Worm (Caenorhabditis elegans) whole organism, mixed stage, embryonic: ENCODE measurements around the gene sshk-1.
A peak's percentile ranks its signal among the peaks of the same experiment; 100 is the strongest.

ENCODE experiments used
- M03D4.4 ChIP-seq: sonication (generic microtip); optimal IDR thresholded peaks from 2 replicates; lab custom pipeline; 2017; ENCODE audit warnings: mild to moderate bottlenecking, missing genetic modification characterization, missing compliant biosample characterization
- bed-3 ChIP-seq: fragments of 200-800 bp; sonication (Bioruptor generic); optimal IDR thresholded peaks from 3 replicates; lab custom pipeline; 2018; ENCODE audit warnings: mild to moderate bottlenecking, missing genetic modification characterization, moderate library complexity, missing compliant biosample characterization
- blmp-1 ChIP-seq: fragments of 150-350 bp; optimal IDR thresholded peaks from 2 replicates; lab custom pipeline; 2014; ENCODE audit warnings: missing biosample characterization, missing genetic modification characterization
- ceh-39 ChIP-seq: fragments of 150-350 bp; optimal IDR thresholded peaks from 2 replicates; lab custom pipeline; 2014; ENCODE audit warnings: missing biosample characterization, missing genetic modification characterization
- ceh-83 ChIP-seq: fragments of 200-800 bp; sonication (Bioruptor generic); optimal IDR thresholded peaks from 2 replicates; lab custom pipeline; 2018; ENCODE audit warnings: mild to moderate bottlenecking, missing genetic modification characterization, missing compliant biosample characterization
- ces-1 ChIP-seq: fragments of 150-350 bp; optimal IDR thresholded peaks from 2 replicates; lab custom pipeline; 2014; ENCODE audit warnings: missing biosample characterization, missing genetic modification reagents, missing genetic modification characterization
- cnd-1 ChIP-seq: fragments of 200-800 bp; sonication (Bioruptor generic); optimal IDR thresholded peaks from 2 replicates; lab custom pipeline; 2018; ENCODE audit warnings: mild to moderate bottlenecking, missing genetic modification characterization, missing compliant biosample characterization
- elt-1 ChIP-seq: sonication (generic microtip); optimal IDR thresholded peaks from 2 replicates; lab custom pipeline; 2017; ENCODE audit warnings: missing genetic modification characterization, mild to moderate bottlenecking, missing compliant biosample characterization, antibody characterized with exemption, moderate library complexity, borderline replicate concordance; ENCODE audit not compliant: insufficient read depth
- elt-3 ChIP-seq: fragments of 150-350 bp; optimal IDR thresholded peaks from 2 replicates; lab custom pipeline; 2014; ENCODE audit warnings: missing biosample characterization, missing genetic modification characterization
- ham-2 ChIP-seq: fragments of 200-800 bp; sonication (Bioruptor generic); optimal IDR thresholded peaks from 2 replicates; lab custom pipeline; 2018; ENCODE audit warnings: mild to moderate bottlenecking, missing genetic modification characterization, missing compliant biosample characterization
- hlh-1 ChIP-seq: fragments of 150-350 bp; optimal IDR thresholded peaks from 2 replicates; lab custom pipeline; 2014; ENCODE audit warnings: missing biosample characterization, missing genetic modification reagents, missing genetic modification characterization
- lin-13 ChIP-seq: fragments of 150-350 bp; optimal IDR thresholded peaks from 2 replicates; lab custom pipeline; 2014; ENCODE audit warnings: missing biosample characterization, missing genetic modification characterization
- lin-32 ChIP-seq: fragments of 200-800 bp; sonication (Bioruptor generic); optimal IDR thresholded peaks from 2 replicates; lab custom pipeline; 2018; ENCODE audit warnings: mild to moderate bottlenecking, missing genetic modification characterization, missing compliant biosample characterization
- lsy-2 ChIP-seq: fragments of 150-350 bp; optimal IDR thresholded peaks from 2 replicates; lab custom pipeline; 2014; ENCODE audit warnings: missing biosample characterization, missing genetic modification characterization
- mab-5 ChIP-seq: fragments of 150-350 bp; optimal IDR thresholded peaks from 2 replicates; lab custom pipeline; 2014; ENCODE audit warnings: missing biosample characterization, missing genetic modification characterization
- mls-2 ChIP-seq: sonication (generic microtip); optimal IDR thresholded peaks from 2 replicates; lab custom pipeline; 2016; ENCODE audit warnings: mild to moderate bottlenecking, missing genetic modification characterization, moderate library complexity, missing compliant biosample characterization
- nhr-12 ChIP-seq: fragments of 150-350 bp; optimal IDR thresholded peaks from 2 replicates; lab custom pipeline; 2014; ENCODE audit warnings: missing biosample characterization, missing genetic modification characterization
- nhr-2 ChIP-seq: fragments of 150-350 bp; optimal IDR thresholded peaks from 2 replicates; lab custom pipeline; 2014; ENCODE audit warnings: missing biosample characterization, missing genetic modification characterization
- nhr-237 ChIP-seq: fragments of 150-350 bp; optimal IDR thresholded peaks from 2 replicates; lab custom pipeline; 2014; ENCODE audit warnings: missing biosample characterization, missing genetic modification characterization
- nhr-28 ChIP-seq: fragments of 150-350 bp; optimal IDR thresholded peaks from 2 replicates; lab custom pipeline; 2014; ENCODE audit warnings: missing biosample characterization, missing genetic modification characterization
- pha-4 ChIP-seq: fragments of 150-350 bp; optimal IDR thresholded peaks from 2 replicates; lab custom pipeline; 2018; ENCODE audit warnings: missing biosample characterization, missing genetic modification reagents, missing genetic modification characterization
- sem-2 ChIP-seq: fragments of 200-800 bp; sonication (Bioruptor generic); optimal IDR thresholded peaks from 2 replicates; lab custom pipeline; 2018; ENCODE audit warnings: mild to moderate bottlenecking, missing genetic modification characterization, missing compliant biosample characterization
- snpc-4 ChIP-seq: fragments of 150-350 bp; optimal IDR thresholded peaks from 2 replicates; lab custom pipeline; 2014; ENCODE audit warnings: missing biosample characterization, missing genetic modification characterization
- sptf-1 ChIP-seq: sonication (generic microtip); optimal IDR thresholded peaks from 2 replicates; lab custom pipeline; 2017; ENCODE audit warnings: mild to moderate bottlenecking, missing genetic modification characterization, moderate library complexity, missing compliant biosample characterization
- tbx-8 ChIP-seq: fragments of 200-800 bp; sonication (Bioruptor generic); optimal IDR thresholded peaks from 2 replicates; lab custom pipeline; 2018; ENCODE audit warnings: mild to moderate bottlenecking, missing genetic modification characterization, moderate library complexity, missing compliant biosample characterization
- unc-120 ChIP-seq: sonication (generic microtip); optimal IDR thresholded peaks from 2 replicates; lab custom pipeline; 2017; ENCODE audit warnings: missing genetic modification characterization, missing compliant biosample characterization; ENCODE audit not compliant: poor library complexity, severe bottlenecking
- unc-39 ChIP-seq: fragments of 150-350 bp; optimal IDR thresholded peaks from 2 replicates; lab custom pipeline; 2014; ENCODE audit warnings: missing biosample characterization, missing genetic modification characterization
- unc-62 ChIP-seq: fragments of 150-350 bp; optimal IDR thresholded peaks from 2 replicates; lab custom pipeline; 2014; ENCODE audit warnings: missing biosample characterization, missing genetic modification reagents, missing genetic modification characterization
- zip-8 ChIP-seq: fragments of 150-350 bp; optimal IDR thresholded peaks from 2 replicates; lab custom pipeline; 2014; ENCODE audit warnings: missing biosample characterization, missing genetic modification characterization
- ztf-11 ChIP-seq: fragments of 150-350 bp; optimal IDR thresholded peaks from 2 replicates; lab custom pipeline; 2014; ENCODE audit warnings: missing biosample characterization, missing genetic modification characterization

The sshk-1 gene

DNA sequence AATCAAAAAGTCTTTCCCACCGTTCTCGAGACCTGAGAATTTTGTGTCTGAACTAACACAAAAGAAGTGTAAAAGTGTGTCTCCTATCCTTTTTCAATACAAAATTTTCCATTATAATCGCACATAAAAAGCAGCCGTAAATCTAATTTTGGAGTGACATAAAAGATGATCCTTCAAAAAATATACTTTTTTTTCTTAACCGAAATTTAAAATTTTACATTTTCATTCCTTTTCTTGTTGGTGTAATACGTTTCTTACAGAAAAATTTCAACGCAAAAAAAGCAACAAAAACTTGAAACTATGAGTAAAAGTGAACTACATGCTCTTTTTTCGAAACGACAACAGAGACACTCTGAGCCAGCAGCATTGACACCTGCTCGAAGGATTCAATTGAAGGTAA lies 8.9 kb upstream of the sshk-1 start, which contains the start of gene Y44A6D.6:
Y44A6D.6 (plus strand) TSS at position 301 of the 400 bp plus-strand sequence.
- TF ChIP-seq pha-4 (tag; lab: Kevin White, UChicago) (no peak), hlh-1 (tag; lab: Kevin White, UChicago) (no peak), sem-2 (no peak), unc-39 (tag; lab: Kevin White, UChicago) (no peak), unc-62 (GFP tag; lab: Kevin White, UChicago) (no peak), zip-8 (no peak), nhr-237 (tag; lab: Kevin White, UChicago) (no peak), ztf-11 (no peak), mls-2 (tag; lab: Kevin White, UChicago) (no peak), ceh-83 (no peak), lin-13 (tag; lab: Kevin White, UChicago) (no peak), ham-2 (GFP tag; lab: Kevin White, UChicago) (no peak), elt-1 (tag; lab: Kevin White, UChicago) (no peak), tbx-8 (GFP tag; lab: Kevin White, UChicago) (no peak), bed-3 (GFP tag; lab: Kevin White, UChicago) (no peak), lin-32 (GFP tag; lab: Kevin White, UChicago) (no peak), ces-1 (GFP tag; lab: Kevin White, UChicago) (no peak)

ce11 chrV:20813646-20814045 lies 2.3 kb upstream of the sshk-1 start:
- TF ChIP-seq sptf-1 (tag; lab: Kevin White, UChicago) = no peak
- no peak for TF ChIP-seq nhr-12 (tag; lab: Kevin White, UChicago)
- no peak for TF ChIP-seq pha-4 (tag; lab: Kevin White, UChicago)
- no peak for TF ChIP-seq ham-2 (GFP tag; lab: Kevin White, UChicago)
- no peak for TF ChIP-seq ces-1 (GFP tag; lab: Kevin White, UChicago)
- no peak for TF ChIP-seq lin-32 (GFP tag; lab: Kevin White, UChicago)
- TF ChIP-seq nhr-28 (tag; lab: Kevin White, UChicago) = no peak
- TF ChIP-seq ztf-11 = no peak
- no peak for TF ChIP-seq blmp-1
- no peak for TF ChIP-seq lin-13 (tag; lab: Kevin White, UChicago)
- TF ChIP-seq mab-5 = no peak
- no peak for TF ChIP-seq elt-1 (tag; lab: Kevin White, UChicago)
- no peak for TF ChIP-seq M03D4.4 (tag; lab: Kevin White, UChicago)
- TF ChIP-seq mls-2 (tag; lab: Kevin White, UChicago) = no peak

DNA sequence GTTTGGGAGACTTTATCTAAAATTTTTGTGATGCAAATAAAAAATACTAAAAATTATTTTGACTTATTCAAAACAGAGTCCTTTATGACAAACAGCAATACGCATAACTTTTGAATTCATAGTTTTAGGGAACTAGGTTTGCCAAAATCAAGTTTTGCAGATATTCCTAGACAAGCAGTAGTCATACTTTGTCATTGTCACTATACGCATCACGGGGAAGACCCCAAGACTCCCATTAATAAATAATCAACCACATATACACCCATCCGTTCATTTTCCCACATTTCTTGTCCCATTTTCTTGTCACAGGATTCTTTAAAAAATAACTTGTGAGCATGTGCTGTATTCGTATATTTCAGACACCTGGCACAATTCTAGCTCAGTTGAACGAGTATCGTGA lies 1.5 kb upstream of the sshk-1 start, which contains the start of gene Y44A6D.7:
Y44A6D.7 (plus strand) TSS at position 301 of the 400 bp plus-strand sequence.
- no peak for TF ChIP-seq cnd-1 (tag; lab: Kevin White, UChicago)
- no peak for TF ChIP-seq pha-4 (tag; lab: Kevin White, UChicago)
- TF ChIP-seq ztf-11 = no peak
- no peak for TF ChIP-seq ceh-83
- no peak for TF ChIP-seq elt-3
- no peak for TF ChIP-seq unc-62 (GFP tag; lab: Kevin White, UChicago)
- TF ChIP-seq nhr-2 (tag; lab: Kevin White, UChicago) = no peak
- TF ChIP-seq blmp-1 = no peak
- TF ChIP-seq mab-5 = no peak

DNA sequence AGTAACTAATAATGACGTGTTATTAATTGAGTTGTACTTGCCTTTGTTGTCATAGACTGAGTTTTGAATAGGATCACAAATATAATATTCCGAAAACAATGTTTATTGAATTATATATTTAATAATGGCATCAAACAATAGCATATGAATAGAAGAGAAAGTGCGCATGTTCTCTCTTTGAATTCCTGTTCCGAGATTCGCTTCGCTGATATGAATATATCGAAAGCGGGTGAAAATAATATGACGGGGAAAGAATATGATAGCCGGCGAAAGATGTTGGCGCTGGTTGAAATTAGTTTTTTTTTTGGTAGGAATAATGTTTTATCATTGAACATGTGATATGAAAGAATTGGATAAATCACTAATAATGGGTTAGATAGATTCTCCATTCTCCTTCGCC lies 4.1 kb downstream of the sshk-1 start, which contains the start of gene T03D8.6:
T03D8.6 (minus strand) TSS at position 298 of the 400 bp plus-strand sequence.
- TF ChIP-seq blmp-1 (peak; percentile 79), pha-4 (tag; lab: Kevin White, UChicago) (no peak), ces-1 (GFP tag; lab: Kevin White, UChicago) (peak; percentile 19)
- TF ChIP-seq, all 35 proteins: peak for 2

DNA sequence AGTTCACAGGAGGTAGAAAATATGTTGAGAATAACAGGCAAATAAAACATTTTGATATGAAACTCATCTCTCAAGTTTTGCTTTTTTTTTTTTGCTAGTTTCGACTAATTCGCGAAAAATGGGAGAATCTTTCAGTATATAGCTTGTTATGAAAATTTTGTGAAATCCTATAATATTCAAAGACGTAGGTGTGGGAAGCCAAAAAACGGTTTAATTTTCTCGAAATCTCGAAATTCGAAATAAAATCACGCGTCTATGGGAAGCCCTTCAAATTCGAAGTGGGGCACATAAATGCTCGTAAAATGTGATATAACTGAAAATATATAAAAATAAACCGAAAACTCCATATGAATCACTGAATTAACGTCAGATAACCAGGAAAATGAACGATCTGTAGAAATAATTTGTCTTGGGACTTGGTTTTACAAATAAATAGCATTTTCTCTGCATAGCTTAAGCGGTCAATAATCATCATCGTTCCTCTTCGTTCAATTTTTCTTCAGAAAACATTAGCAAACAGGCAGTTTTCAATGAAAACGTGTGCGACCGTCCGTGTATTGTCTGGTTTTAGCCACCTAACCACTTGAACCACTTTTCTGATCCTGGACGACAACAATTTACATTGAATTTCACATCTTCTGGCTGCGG lies 9.1 kb downstream of the sshk-1 start, which contains the start of the genes gcy-22 and grl-14:
gcy-22 (minus strand) TSS at position 101 of the 648 bp plus-strand sequence.
grl-14 (plus strand) TSS at position 598 of the 648 bp plus-strand sequence.
- no peak for TF ChIP-seq pha-4 (tag; lab: Kevin White, UChicago)
- no peak for TF ChIP-seq ham-2 (GFP tag; lab: Kevin White, UChicago)
- TF ChIP-seq nhr-237 (tag; lab: Kevin White, UChicago) = no peak
- no peak for TF ChIP-seq blmp-1
- TF ChIP-seq hlh-1 (tag; lab: Kevin White, UChicago) = no peak
- no peak for TF ChIP-seq zip-8
- TF ChIP-seq nhr-12 (tag; lab: Kevin White, UChicago) = no peak
- TF ChIP-seq lsy-2 = no peak
- TF ChIP-seq elt-1 (tag; lab: Kevin White, UChicago) = no peak
- no peak for TF ChIP-seq lin-32 (GFP tag; lab: Kevin White, UChicago)
- TF ChIP-seq snpc-4 (tag; lab: Kevin White, UChicago) = no peak
- no peak for TF ChIP-seq unc-39 (tag; lab: Kevin White, UChicago)
- TF ChIP-seq M03D4.4 (tag; lab: Kevin White, UChicago) = no peak
- TF ChIP-seq ceh-39 (tag; lab: Kevin White, UChicago) = no peak
- TF ChIP-seq lin-13 (tag; lab: Kevin White, UChicago) = no peak
- TF ChIP-seq unc-120 (tag; lab: Kevin White, UChicago) = no peak
